Worm (Caenorhabditis elegans): ENCODE measurements around the gene cup-14.

The cup-14 gene

DNA sequence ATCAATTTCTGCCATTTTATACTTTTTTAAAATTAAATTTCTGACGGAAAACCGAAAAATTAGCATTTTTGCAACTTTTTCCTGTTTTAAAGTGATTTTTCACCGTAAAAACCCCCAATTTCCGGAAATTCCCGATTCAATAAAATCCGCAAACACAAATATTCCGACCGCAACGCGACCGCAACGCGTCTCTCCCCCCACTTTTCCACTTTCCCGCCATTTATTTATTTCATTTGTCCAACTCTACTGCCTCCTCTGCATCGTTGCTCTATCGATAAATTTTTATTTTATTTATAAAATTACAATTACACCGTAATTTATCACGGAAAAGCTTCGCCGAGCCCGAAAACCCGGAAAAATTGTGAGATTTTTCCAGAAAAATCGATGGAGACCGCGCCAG lies 16.2 kb upstream of the cup-14 start, which contains the start of gene mcd-1:
Gene mcd-1, plus strand, starts transcription at position 267 of the 400 bp plus-strand sequence.
- no peak for TF ChIP-seq R02D3.7 (tag; optimal IDR thresholded peaks at IDR 0.05)
- no peak for TF ChIP-seq fkh-10 (GFP tag; optimal IDR thresholded peaks at IDR 0.05)
- no peak for TF ChIP-seq nhr-43 (tag; optimal IDR thresholded peaks at IDR 0.05; ENCODE audit: poor library complexity, severe bottlenecking)
- peak; percentile 32 for TF ChIP-seq nhr-23 (tag; optimal IDR thresholded peaks at IDR 0.05)
- TF ChIP-seq hmg-11 (tag; optimal IDR thresholded peaks at IDR 0.05) = peak; percentile 28
- no peak for TF ChIP-seq lsy-12 (tag; optimal IDR thresholded peaks at IDR 0.05)
- no peak for TF ChIP-seq aly-2 (tag; optimal IDR thresholded peaks at IDR 0.05)
- peak; percentile 17 for TF ChIP-seq elt-2 (tag; optimal IDR thresholded peaks at IDR 0.05)
- no peak for TF ChIP-seq nhr-76 (tag; optimal IDR thresholded peaks at IDR 0.05)
- TF ChIP-seq ceh-28 (tag; optimal IDR thresholded peaks at IDR 0.05) = peak; percentile 27
- TF ChIP-seq unc-62 (GFP tag; optimal IDR thresholded peaks at IDR 0.05) = no peak
- no peak for TF ChIP-seq nhr-237 (tag; optimal IDR thresholded peaks at IDR 0.05)
- TF ChIP-seq nhr-77 (tag; optimal IDR thresholded peaks at IDR 0.05) = peak; percentile 28
- TF ChIP-seq nfya-1 (tag; optimal IDR thresholded peaks at IDR 0.05; ENCODE audit: insufficient read depth) = peak; percentile 80
- peak; percentile 89 for TF ChIP-seq lin-15B (tag; optimal IDR thresholded peaks at IDR 0.05)
- TF ChIP-seq ama-1 (optimal IDR thresholded peaks at IDR 0.05) = no peak
- no peak for TF ChIP-seq eor-1 (tag; optimal IDR thresholded peaks at IDR 0.05)
- TF ChIP-seq nhr-25 (tag; optimal IDR thresholded peaks at IDR 0.05) = no peak
- peak; percentile 89 for TF ChIP-seq pha-4 (tag; optimal IDR thresholded peaks at IDR 0.05)
- peak; percentile 25 for TF ChIP-seq snpc-4 (tag; optimal IDR thresholded peaks at IDR 0.05)
- no peak for TF ChIP-seq daf-12 (tag; optimal IDR thresholded peaks at IDR 0.05)
- TF ChIP-seq lin-39 (tag; optimal IDR thresholded peaks at IDR 0.05) = peak; percentile 68
- TF ChIP-seq sea-2 (GFP tag; optimal IDR thresholded peaks at IDR 0.05) = no peak

ce11 chrII:13886431-13886830 lies 14.4 kb upstream of the cup-14 start:
- TF ChIP-seq ceh-9 (tag; optimal IDR thresholded peaks at IDR 0.05) = no peak
- no peak for TF ChIP-seq jun-1 (tag; optimal IDR thresholded peaks at IDR 0.05)
- no peak for TF ChIP-seq ceh-28 (tag; optimal IDR thresholded peaks at IDR 0.05)
- TF ChIP-seq mdl-1 (tag; optimal IDR thresholded peaks at IDR 0.05) = no peak
- TF ChIP-seq elt-2 (tag; optimal IDR thresholded peaks at IDR 0.05) = no peak
- TF ChIP-seq egl-27 (tag; optimal IDR thresholded peaks at IDR 0.05) = no peak
- TF ChIP-seq ztf-11 (tag; optimal IDR thresholded peaks at IDR 0.05) = no peak
- no peak for TF ChIP-seq nhr-23 (tag; optimal IDR thresholded peaks at IDR 0.05)
- TF ChIP-seq lin-15B (tag; optimal IDR thresholded peaks at IDR 0.05) = no peak
- TF ChIP-seq R02D3.7 (tag; optimal IDR thresholded peaks at IDR 0.05) = no peak
- TF ChIP-seq ZK546.5 (tag; optimal IDR thresholded peaks at IDR 0.05) = no peak
- TF ChIP-seq fkh-2 (tag; optimal IDR thresholded peaks at IDR 0.05) = no peak
- no peak for TF ChIP-seq ceh-16 (tag; optimal IDR thresholded peaks at IDR 0.05)

ce11 chrII:13882405-13882804 lies 10.4 kb upstream of the cup-14 start, which contains the start of gene hda-10:
Gene hda-10, plus strand, starts transcription at chrII:13882705.
- no peak for TF ChIP-seq mml-1 (tag; optimal IDR thresholded peaks at IDR 0.05)
- no peak for TF ChIP-seq nfya-1 (tag; optimal IDR thresholded peaks at IDR 0.05; ENCODE audit: insufficient read depth)
- no peak for TF ChIP-seq egl-27 (tag; optimal IDR thresholded peaks at IDR 0.05)
- no peak for TF ChIP-seq fos-1 (tag; optimal IDR thresholded peaks at IDR 0.05)
- TF ChIP-seq nhr-11 (tag; optimal IDR thresholded peaks at IDR 0.05) = no peak
- no peak for TF ChIP-seq ZK546.5 (tag; optimal IDR thresholded peaks at IDR 0.05)
- TF ChIP-seq nhr-12 (tag; optimal IDR thresholded peaks at IDR 0.05) = no peak
- TF ChIP-seq elt-2 (tag; optimal IDR thresholded peaks at IDR 0.05) = no peak
- no peak for TF ChIP-seq ceh-9 (tag; optimal IDR thresholded peaks at IDR 0.05)
- no peak for TF ChIP-seq unc-62 (GFP tag; optimal IDR thresholded peaks at IDR 0.05)
- TF ChIP-seq elt-1 (tag; optimal IDR thresholded peaks at IDR 0.05) = no peak
- TF ChIP-seq tbx-2 (tag; optimal IDR thresholded peaks at IDR 0.05) = no peak
- TF ChIP-seq pqm-1 (tag; optimal IDR thresholded peaks at IDR 0.05) = no peak
- no peak for TF ChIP-seq ceh-82 (tag; optimal IDR thresholded peaks at IDR 0.05)
- no peak for TF ChIP-seq hmg-11 (tag; optimal IDR thresholded peaks at IDR 0.05)
- TF ChIP-seq nhr-67 (tag; optimal IDR thresholded peaks at IDR 0.05) = no peak
- TF ChIP-seq lsy-12 (tag; optimal IDR thresholded peaks at IDR 0.05) = no peak

Measured in whole organism, L3 larva.